Fruit fly (Drosophila melanogaster) whole organism: ENCODE data around the gene sip2.

ENCODE experiments used
- CG8478 ChIP-seq: fragments of >200 bp; optimal IDR thresholded peaks from 2 replicates; lab custom pipeline; 2018; ENCODE audit warnings: inconsistent platforms
- Dll ChIP-seq: fragments of >200 bp; optimal IDR thresholded peaks from 2 replicates; lab custom pipeline; 2017
- EcR ChIP-seq, 2 experiments: fragments of >200 bp; optimal IDR thresholded peaks; 2 replicates each; lab custom pipeline; 2017; ENCODE audit warnings: missing biosample characterization in 2 of 2, missing genetic modification characterization in 2 of 2, missing genetic modification reagents in 2 of 2
- pan ChIP-seq: fragments of >200 bp; optimal IDR thresholded peaks from 2 replicates; lab custom pipeline; 2017
- psq ChIP-seq: fragments of >200 bp; optimal IDR thresholded peaks from 2 replicates; lab custom pipeline; 2017
- usp ChIP-seq: fragments of >200 bp; optimal IDR thresholded peaks from 2 replicates; lab custom pipeline; 2017; ENCODE audit warnings: missing biosample characterization, missing genetic modification characterization, mixed read lengths

Gene sip2

dm6 chr2L:6931821-6932220 lies 32.1 kb downstream of the sip2 start, which contains the start of gene CG43232:
CG43232 (plus strand) TSS chr2L:6932121.
- no peak for TF ChIP-seq pan (lab: Kevin White, UChicago)
- no peak for TF ChIP-seq CG8478 (lab: Kevin White, UChicago)
- no peak for TF ChIP-seq usp (GFP tag; lab: Kevin White, UChicago)
- TF ChIP-seq psq (lab: Kevin White, UChicago), result no peak
- TF ChIP-seq EcR (GFP tag; optimal IDR thresholded peaks at IDR 0.05; lab: Kevin White, UChicago), result no peak
- TF ChIP-seq Dll (lab: Kevin White, UChicago), result no peak

dm6 chr2L:6925114-6925513 lies 38.8 kb downstream of the sip2 start:
- TF ChIP-seq psq (lab: Kevin White, UChicago), result no peak
- TF ChIP-seq Dll (lab: Kevin White, UChicago), result no peak
- TF ChIP-seq EcR (GFP tag; optimal IDR thresholded peaks at IDR 0.05; lab: Kevin White, UChicago), result no peak
- no peak for TF ChIP-seq CG8478 (lab: Kevin White, UChicago)
- no peak for TF ChIP-seq pan (lab: Kevin White, UChicago)
- no peak for TF ChIP-seq usp (GFP tag; lab: Kevin White, UChicago)

dm6 chr2L:6922091-6922753 lies 41.7 kb downstream of the sip2 start:
- TF ChIP-seq pan (lab: Kevin White, UChicago), result no peak
- no peak for TF ChIP-seq Dll (lab: Kevin White, UChicago)
- TF ChIP-seq usp (GFP tag; lab: Kevin White, UChicago), result no peak
- TF ChIP-seq EcR (GFP tag; optimal IDR thresholded peaks at IDR 0.05; lab: Kevin White, UChicago), result no peak
- TF ChIP-seq psq (lab: Kevin White, UChicago), result no peak
- no peak for TF ChIP-seq CG8478 (lab: Kevin White, UChicago)

- TF ChIP-seq usp (GFP tag; lab: Kevin White, UChicago) (no peak), EcR (GFP tag; optimal IDR thresholded peaks at IDR 0.05; lab: Kevin White, UChicago) (no peak), CG8478 (lab: Kevin White, UChicago) (no peak), psq (lab: Kevin White, UChicago) (no peak), Dll (lab: Kevin White, UChicago) (no peak), pan (lab: Kevin White, UChicago) (no peak)
Observed at dm6 chr2L:6921360-6922090, 42.3 kb downstream of the sip2 start.

- TF ChIP-seq psq (lab: Kevin White, UChicago), result no peak
- peak; percentile 33 for TF ChIP-seq CG8478 (lab: Kevin White, UChicago)
Observed at dm6 chr2L:6920661-6921359, 43.1 kb downstream of the sip2 start, which contains the start of gene Hrb27C. Hrb27C (plus strand) TSS chr2L:6920704.

DNA sequence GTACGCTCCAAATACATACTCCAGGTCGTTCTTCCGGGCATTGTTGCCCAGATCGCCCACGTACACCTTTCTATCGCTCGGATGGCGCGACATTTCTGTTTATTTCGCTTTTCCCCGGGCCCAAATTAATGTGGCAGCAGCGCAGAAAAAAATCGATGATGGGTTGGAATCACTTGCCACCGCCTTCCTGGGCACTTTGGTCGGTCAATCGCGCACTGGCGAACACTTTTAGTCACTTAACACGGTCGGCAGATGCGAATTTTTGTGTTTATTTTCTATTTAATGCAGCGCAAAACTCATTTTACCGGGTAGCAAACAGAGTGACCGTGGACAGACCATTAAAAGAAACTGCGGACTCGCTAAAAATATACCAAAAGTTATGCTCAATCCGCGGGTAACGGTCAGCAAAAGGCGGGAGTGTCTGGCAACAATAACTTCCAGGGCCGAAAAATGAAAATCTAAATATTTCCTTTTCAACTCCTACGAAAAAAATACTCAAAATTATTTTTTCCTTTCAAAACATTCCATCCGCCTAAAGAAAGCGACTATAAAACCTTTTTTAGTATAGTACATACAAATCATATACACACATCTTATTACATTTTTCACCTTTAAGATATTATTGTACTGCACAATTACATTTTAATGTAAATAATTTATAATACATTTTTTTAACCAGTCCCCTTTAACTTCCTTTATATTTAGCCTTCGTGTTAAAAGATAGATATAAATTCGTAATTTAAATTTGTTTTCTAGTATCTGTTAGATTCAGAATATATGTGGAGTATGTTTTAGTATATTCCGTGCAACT lies 43.8 kb downstream of the sip2 start, which contains the start of gene x16:
TSS of gene x16 (minus strand) at position 361 of the 811 bp plus-strand sequence.
- TF ChIP-seq Dll (lab: Kevin White, UChicago), result no peak
- no peak for TF ChIP-seq psq (lab: Kevin White, UChicago)
- no peak for TF ChIP-seq usp (GFP tag; lab: Kevin White, UChicago)
- TF ChIP-seq pan (lab: Kevin White, UChicago), result no peak
- no peak for TF ChIP-seq CG8478 (lab: Kevin White, UChicago)
- no peak for TF ChIP-seq EcR (GFP tag; optimal IDR thresholded peaks at IDR 0.05; lab: Kevin White, UChicago)

DNA sequence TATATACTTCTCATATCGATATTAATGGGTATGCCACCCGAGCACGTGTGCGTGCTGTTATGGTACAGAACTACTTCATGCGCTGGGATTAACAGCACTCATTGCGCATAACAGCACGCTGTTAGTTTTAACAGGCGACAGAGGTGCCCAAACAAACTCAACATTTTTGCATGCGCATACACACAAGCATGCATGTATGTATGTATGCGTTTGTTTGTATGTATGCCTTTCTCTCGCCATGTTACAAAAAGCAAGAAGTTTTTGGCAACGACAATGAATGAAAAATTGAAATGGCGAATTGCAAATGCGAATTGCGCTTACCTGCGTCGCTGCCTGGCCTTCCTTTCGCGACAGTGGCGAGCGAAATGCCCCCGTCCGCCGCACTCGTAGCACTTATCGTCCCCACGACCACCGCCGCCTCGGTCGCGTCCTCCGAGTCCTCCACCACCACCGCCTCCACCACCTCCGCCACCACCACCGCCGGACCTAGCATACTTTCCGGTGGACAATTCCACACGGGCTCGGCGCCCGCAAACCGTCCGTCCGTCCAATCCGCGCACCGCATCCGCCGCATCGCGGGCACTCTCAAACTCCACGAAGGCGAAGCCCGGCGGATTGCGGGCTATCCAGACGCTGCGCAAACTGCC lies 44.5 kb downstream of the sip2 start:
- no peak for TF ChIP-seq Dll (lab: Kevin White, UChicago)
- no peak for TF ChIP-seq usp (GFP tag; lab: Kevin White, UChicago)
- TF ChIP-seq CG8478 (lab: Kevin White, UChicago), result no peak
- no peak for TF ChIP-seq psq (lab: Kevin White, UChicago)
- TF ChIP-seq EcR (GFP tag; optimal IDR thresholded peaks at IDR 0.05; lab: Kevin White, UChicago), result no peak
- TF ChIP-seq pan (lab: Kevin White, UChicago), result no peak

DNA sequence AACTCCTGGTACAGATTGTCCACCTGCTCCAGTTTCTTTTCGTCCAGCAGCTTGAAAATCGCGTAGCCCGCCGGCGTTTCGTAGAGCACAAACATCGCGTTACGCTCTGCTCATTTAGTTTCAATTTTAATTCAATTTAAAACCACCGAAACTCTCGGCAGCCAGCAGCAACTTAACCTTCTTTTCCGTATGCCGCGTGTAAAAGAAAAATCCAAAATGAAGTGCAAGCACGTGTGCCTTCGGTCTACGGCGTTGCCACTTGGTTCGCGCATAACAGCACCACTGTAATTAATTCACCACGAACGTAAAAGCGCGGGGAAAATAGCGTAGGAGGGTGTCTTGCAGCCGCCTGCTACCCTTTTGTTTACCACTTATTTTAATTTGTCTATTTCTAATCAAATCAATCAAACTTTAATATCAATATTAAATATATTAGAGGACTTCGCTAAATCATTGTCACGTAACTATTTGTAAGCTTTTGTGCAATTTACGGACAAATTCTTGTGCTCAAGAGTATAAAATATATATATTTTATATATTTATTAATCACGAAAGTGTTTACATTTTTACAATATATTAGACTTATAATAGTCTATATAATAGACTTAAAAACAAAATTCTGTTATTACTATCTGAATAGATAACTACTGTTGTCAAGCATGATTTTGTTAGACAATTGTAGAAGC lies 45.2 kb downstream of the sip2 start, which contains the start of gene nop5:
TSS of gene nop5 (minus strand) at position 227 of the 686 bp plus-strand sequence.
- TF ChIP-seq CG8478 (lab: Kevin White, UChicago) (no peak), EcR (GFP tag; optimal IDR thresholded peaks at IDR 0.05; lab: Kevin White, UChicago) (no peak), pan (lab: Kevin White, UChicago) (peak; percentile 97)

DNA sequence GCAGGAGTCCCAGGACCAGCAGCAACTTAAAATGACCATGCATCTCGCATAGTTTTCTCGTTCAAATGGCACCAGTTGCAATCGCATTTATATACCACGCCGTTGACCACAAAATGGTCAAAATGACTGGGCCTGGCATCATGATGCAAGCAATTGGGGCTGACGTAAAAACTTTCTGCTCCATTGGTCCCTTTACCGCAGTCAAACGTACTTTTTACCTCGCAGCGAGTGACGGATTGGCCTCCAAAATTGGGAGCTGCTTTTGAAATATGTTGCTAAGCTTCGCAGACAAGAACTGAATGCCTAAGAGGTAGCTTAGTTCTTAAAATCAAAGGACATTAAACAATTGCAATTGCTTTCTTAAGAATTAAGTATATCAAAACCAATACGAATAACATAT lies 47.5 kb downstream of the sip2 start, which contains the start of gene CG32829:
TSS of gene CG32829 (minus strand) at position 101 of the 400 bp plus-strand sequence.
- TF ChIP-seq usp (GFP tag; lab: Kevin White, UChicago), result no peak
- no peak for TF ChIP-seq Dll (lab: Kevin White, UChicago)
- TF ChIP-seq pan (lab: Kevin White, UChicago), result no peak
- no peak for TF ChIP-seq psq (lab: Kevin White, UChicago)
- TF ChIP-seq EcR (GFP tag; optimal IDR thresholded peaks at IDR 0.05; lab: Kevin White, UChicago), result no peak
- TF ChIP-seq CG8478 (lab: Kevin White, UChicago), result no peak
